6 fruit fly cellular contexts compared by ENCODE assay signal in the genomic region with DNA sequence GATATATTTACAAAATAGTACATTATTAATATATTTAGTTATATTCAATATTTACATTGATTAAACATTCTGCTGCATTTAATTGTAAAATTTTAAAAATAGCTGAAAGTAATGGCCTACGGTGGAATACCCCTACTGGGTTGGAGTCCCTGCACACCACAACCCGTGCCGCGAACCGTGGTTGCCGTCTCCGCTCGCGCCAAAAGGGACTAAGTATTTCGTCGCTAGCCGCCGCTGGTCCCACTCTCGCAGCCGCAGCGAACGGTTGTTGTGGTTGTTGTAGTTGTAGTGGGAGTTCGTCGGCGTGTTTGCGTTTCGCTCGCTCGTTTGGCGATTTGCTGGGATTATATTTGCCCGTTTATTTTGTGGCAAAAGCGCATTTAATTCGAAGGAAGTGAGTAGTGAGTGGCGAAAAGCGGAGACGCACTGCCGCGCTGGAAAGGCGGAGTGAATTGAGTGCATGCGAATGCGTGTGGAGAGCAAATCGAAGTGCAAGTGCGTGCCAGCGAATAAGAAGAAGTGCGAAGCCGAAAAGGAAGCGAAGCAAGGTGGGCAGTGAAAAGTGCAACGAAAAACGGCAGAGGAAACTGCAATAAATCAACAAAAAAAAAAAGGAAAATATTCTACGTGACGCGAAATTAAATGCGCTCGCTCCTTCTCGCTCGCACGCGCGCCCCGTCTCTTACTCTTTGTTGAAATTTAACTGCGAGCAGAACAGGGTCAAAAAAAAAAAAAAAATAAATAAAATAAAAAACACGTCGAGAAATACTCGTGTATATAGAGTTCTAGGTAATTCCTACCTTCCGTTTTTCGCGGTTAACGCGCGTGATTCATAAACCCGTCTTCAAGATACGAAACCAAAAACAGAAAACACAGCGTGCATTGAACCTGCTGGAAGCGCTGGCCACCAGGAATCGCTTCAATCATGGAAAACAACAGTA.
TF ChIP-seq lines count a peak whose summit lies in the region.

Gene cindr, plus strand, starts transcription at position 272 of the 941 bp plus-strand sequence.

- peak; percentile 62 to 69 for TF ChIP-seq CTCF in S2 (optimal IDR thresholded peaks at IDR 0.05; lab: Kevin White, UChicago)
- peak; percentile 67 for TF ChIP-seq CTCF in whole organism, embryonic (GFP tag; optimal IDR thresholded peaks at IDR 0.05; lab: Kevin White, UChicago)

TF ChIP-seq in whole organism, adult, 20 proteins besides CTCF, POLR2A, EP300 and RAD21:
- TF ChIP-seq Mnt (GFP tag; optimal IDR thresholded peaks at IDR 0.05; lab: Kevin White, UChicago) (peak; percentile 74), CG11617 (GFP tag; optimal IDR thresholded peaks at IDR 0.05; lab: Kevin White, UChicago) (no peak), CG1620 (GFP tag; optimal IDR thresholded peaks at IDR 0.05; lab: Kevin White, UChicago) (no peak), pad (GFP tag; optimal IDR thresholded peaks at IDR 0.05; lab: Kevin White, UChicago) (peak; percentile 22), tj (GFP tag; optimal IDR thresholded peaks at IDR 0.05; lab: Kevin White, UChicago) (peak; percentile 52), kay (GFP tag; lab: Kevin White, UChicago; ENCODE audit: borderline replicate concordance) (peak; percentile 87), Crg-1 (GFP tag; optimal IDR thresholded peaks at IDR 0.05; lab: Kevin White, UChicago) (no peak), ovo (GFP tag; optimal IDR thresholded peaks at IDR 0.05; lab: Kevin White, UChicago) (peak; percentile 56), Hr96 (GFP tag; optimal IDR thresholded peaks at IDR 0.05; lab: Kevin White, UChicago) (peak; percentile 50), bab1 (GFP tag; optimal IDR thresholded peaks at IDR 0.05; lab: Kevin White, UChicago) (peak; percentile 69), CG7101 (tag; optimal IDR thresholded peaks at IDR 0.05; lab: Kevin White, UChicago) (peak; percentile 51), cic (GFP tag; optimal IDR thresholded peaks at IDR 0.05; lab: Kevin White, UChicago) (peak; percentile 59), CG33017 (tag; optimal IDR thresholded peaks at IDR 0.05; lab: Kevin White, UChicago) (peak; percentile 20), Clk (GFP tag; optimal IDR thresholded peaks at IDR 0.05; lab: Kevin White, UChicago) (peak; percentile 23), CG14711 (tag; optimal IDR thresholded peaks at IDR 0.05; lab: Kevin White, UChicago) (peak; percentile 14)

TF ChIP-seq in whole organism, embryonic, 481 proteins besides CTCF, POLR2A, EP300 and RAD21 (continues in another document):
- TF ChIP-seq ab (GFP tag; optimal IDR thresholded peaks at IDR 0.05; lab: Kevin White, UChicago) (no peak), Xrp1 (GFP tag; IDR thresholded peaks at IDR 0.05; lab: Robert Waterston, UW) (peak; percentile 46; the same call in 1 of the 2 replicates), CG10565 (GFP tag; optimal IDR thresholded peaks at IDR 0.05; lab: Kevin White, UChicago) (no peak), YL-1 (GFP tag; optimal IDR thresholded peaks at IDR 0.05; lab: Kevin White, UChicago) (peak; percentile 52), CG30403 (GFP tag; optimal IDR thresholded peaks at IDR 0.05; lab: Kevin White, UChicago) (peak; percentile 46), bowl (GFP tag; IDR thresholded peaks at IDR 0.05; lab: Robert Waterston, UW) (0 out of 2 replicates have a peak, but pooled peaks have one; percentile 24), CG8281 (tag; optimal IDR thresholded peaks at IDR 0.05; lab: Kevin White, UChicago) (no peak), nom (GFP tag; optimal IDR thresholded peaks at IDR 0.05; lab: Kevin White, UChicago) (peak; percentile 72), HmgZ (tag; optimal IDR thresholded peaks at IDR 0.05; lab: Kevin White, UChicago) (peak; percentile 86), az2 (GFP tag; optimal IDR thresholded peaks at IDR 0.05; lab: Kevin White, UChicago) (peak; percentile 23), Dref (GFP tag; IDR thresholded peaks at IDR 0.05; lab: Robert Waterston, UW) (peak; percentile 55), ERR (GFP tag; optimal IDR thresholded peaks at IDR 0.05; lab: Kevin White, UChicago) (peak; percentile 37), CG17802 (tag; optimal IDR thresholded peaks at IDR 0.05; lab: Kevin White, UChicago) (no peak), cwo (GFP tag; optimal IDR thresholded peaks at IDR 0.05; lab: Kevin White, UChicago) (no peak), CG16813 (GFP tag; IDR thresholded peaks at IDR 0.05; lab: Robert Waterston, UW; ENCODE audit: partially characterized antibody) (peak; percentile 32; the same call in 1 of the 3 replicates)

TF ChIP-seq in whole organism, prepupa, 60 proteins besides CTCF, POLR2A, EP300 and RAD21 (continues in another document):
- TF ChIP-seq CG6163 (GFP tag; IDR thresholded peaks at IDR 0.05; lab: Robert Waterston, UW) (peak; percentile 65), Smox (GFP tag; optimal IDR thresholded peaks at IDR 0.05; lab: Kevin White, UChicago) (no peak), CG1621 (tag; optimal IDR thresholded peaks at IDR 0.05; lab: Kevin White, UChicago) (peak; percentile 48), CG3032 (tag; optimal IDR thresholded peaks at IDR 0.05; lab: Kevin White, UChicago) (peak; percentile 22), Hr39 (GFP tag; optimal IDR thresholded peaks at IDR 0.05; lab: Kevin White, UChicago) (peak; percentile 38), pdm3 (GFP tag; optimal IDR thresholded peaks at IDR 0.05; lab: Kevin White, UChicago) (peak; percentile 13), topi (GFP tag; optimal IDR thresholded peaks at IDR 0.05; lab: Kevin White, UChicago) (no peak), CG10631 (GFP tag; optimal IDR thresholded peaks at IDR 0.05; lab: Kevin White, UChicago) (peak; percentile 36), CG6808 (GFP tag; optimal IDR thresholded peaks at IDR 0.05; lab: Kevin White, UChicago) (peak; percentile 68), Gug (GFP tag; IDR thresholded peaks at IDR 0.05; lab: Robert Waterston, UW) (0 out of 2 replicates have a peak, but pooled peaks have one; percentile 37), CG9139 (GFP tag; optimal IDR thresholded peaks at IDR 0.05; lab: Kevin White, UChicago) (peak; percentile 58), vri (GFP tag; optimal IDR thresholded peaks at IDR 0.05; lab: Kevin White, UChicago) (peak; percentile 0), CG6854 (GFP tag; optimal IDR thresholded peaks at IDR 0.05; lab: Kevin White, UChicago) (peak; percentile 78), CG4318 (GFP tag; optimal IDR thresholded peaks at IDR 0.05; lab: Kevin White, UChicago) (no peak), CG15336 (GFP tag; IDR thresholded peaks at IDR 0.05; lab: Robert Waterston, UW) (no peak), Sox15 (GFP tag; optimal IDR thresholded peaks at IDR 0.05; lab: Kevin White, UChicago) (no peak), OdsH (GFP tag; optimal IDR thresholded peaks at IDR 0.05; lab: Kevin White, UChicago) (peak; percentile 26)

TF ChIP-seq in whole organism, pupa, 21 proteins besides CTCF, POLR2A, EP300 and RAD21 (continues in another document):
- TF ChIP-seq Pif1B (GFP tag; optimal IDR thresholded peaks at IDR 0.05; lab: Kevin White, UChicago) (peak; percentile 15), CG10348 (GFP tag; IDR thresholded peaks at IDR 0.05; lab: Robert Waterston, UW) (no peak), CG34367 (tag; optimal IDR thresholded peaks at IDR 0.05; lab: Kevin White, UChicago) (no peak), gl (tag; optimal IDR thresholded peaks at IDR 0.05; lab: Kevin White, UChicago) (peak; percentile 42), CG13204 (GFP tag; optimal IDR thresholded peaks at IDR 0.05; lab: Kevin White, UChicago) (peak; percentile 1), CG4496 (GFP tag; IDR thresholded peaks at IDR 0.05; lab: Robert Waterston, UW) (peak; percentile 48), EcR (GFP tag; optimal IDR thresholded peaks at IDR 0.05; lab: Kevin White, UChicago) (peak; percentile 88), fd96Ca (GFP tag; IDR thresholded peaks at IDR 0.05; lab: Robert Waterston, UW) (no peak), CG15710 (tag; optimal IDR thresholded peaks at IDR 0.05; lab: Kevin White, UChicago) (no peak), CG14655 (GFP tag; optimal IDR thresholded peaks at IDR 0.05; lab: Kevin White, UChicago) (no peak), D1 (tag; optimal IDR thresholded peaks at IDR 0.05; lab: Kevin White, UChicago) (peak; percentile 67), Ets98B (GFP tag; IDR thresholded peaks at IDR 0.05; lab: Robert Waterston, UW) (peak; percentile 38; the same call in 1 of the 2 replicates), CG8301 (tag; optimal IDR thresholded peaks at IDR 0.05; lab: Kevin White, UChicago) (peak; percentile 11), Snoo (tag; optimal IDR thresholded peaks at IDR 0.05; lab: Kevin White, UChicago) (no peak), rn (GFP tag; IDR thresholded peaks at IDR 0.05; lab: Robert Waterston, UW) (no peak), CG9948 (tag; optimal IDR thresholded peaks at IDR 0.05; lab: Kevin White, UChicago) (no peak), CG8159 (tag; optimal IDR thresholded peaks at IDR 0.05; lab: Kevin White, UChicago) (peak; percentile 9), CG32121 (GFP tag; IDR thresholded peaks at IDR 0.05; lab: Robert Waterston, UW) (no peak)

TF ChIP-seq in whole organism, wandering third instar larva, 38 proteins besides CTCF, POLR2A, EP300 and RAD21 (continues in another document):
- TF ChIP-seq HLH106 (tag; optimal IDR thresholded peaks at IDR 0.05; lab: Kevin White, UChicago), result peak; percentile 39
- TF ChIP-seq CG9705 (GFP tag; optimal IDR thresholded peaks at IDR 0.05; lab: Kevin White, UChicago), result peak; percentile 26
- TF ChIP-seq Dif (GFP tag; optimal IDR thresholded peaks at IDR 0.05; lab: Kevin White, UChicago; ENCODE audit: partially characterized antibody), result peak; percentile 36
- TF ChIP-seq CrebA (GFP tag; optimal IDR thresholded peaks at IDR 0.05; lab: Kevin White, UChicago; ENCODE audit: borderline replicate concordance), result no peak
- peak; percentile 54 for TF ChIP-seq Myc (optimal IDR thresholded peaks at IDR 0.05; lab: Kevin White, UChicago)
- no peak for TF ChIP-seq Abd-B (GFP tag; optimal IDR thresholded peaks at IDR 0.05; lab: Kevin White, UChicago)
- TF ChIP-seq Hnf4 (GFP tag; optimal IDR thresholded peaks at IDR 0.05; lab: Kevin White, UChicago), result no peak
- no peak for TF ChIP-seq Vsx2 (GFP tag; optimal IDR thresholded peaks at IDR 0.05; lab: Kevin White, UChicago; ENCODE audit: partially characterized antibody)
- TF ChIP-seq dsf (GFP tag; optimal IDR thresholded peaks at IDR 0.05; lab: Kevin White, UChicago; ENCODE audit: borderline replicate concordance), result no peak
- TF ChIP-seq woc (GFP tag; optimal IDR thresholded peaks at IDR 0.05; lab: Kevin White, UChicago), result no peak
- peak in 1 of 2 experiments; percentile 5 for TF ChIP-seq foxo (GFP tag; optimal IDR thresholded peaks at IDR 0.05; lab: Kevin White, UChicago)
- no peak for TF ChIP-seq OdsH (GFP tag; optimal IDR thresholded peaks at IDR 0.05; lab: Kevin White, UChicago)
- TF ChIP-seq h (GFP tag; optimal IDR thresholded peaks at IDR 0.05; lab: Kevin White, UChicago), result peak; percentile 15
- no peak for TF ChIP-seq N (GFP tag; optimal IDR thresholded peaks at IDR 0.05; lab: Kevin White, UChicago)
- no peak for TF ChIP-seq br (GFP tag; optimal IDR thresholded peaks at IDR 0.05; lab: Kevin White, UChicago)
- no peak for TF ChIP-seq usp (GFP tag; optimal IDR thresholded peaks at IDR 0.05; lab: Kevin White, UChicago)
- TF ChIP-seq psq (GFP tag; optimal IDR thresholded peaks at IDR 0.05; lab: Kevin White, UChicago), result peak; percentile 92
- TF ChIP-seq Rel (GFP tag; optimal IDR thresholded peaks at IDR 0.05; lab: Kevin White, UChicago), result no peak
- peak; percentile 59 for TF ChIP-seq Rel (tag; optimal IDR thresholded peaks at IDR 0.05; lab: Kevin White, UChicago)
